Fruit fly (Drosophila melanogaster) whole organism, adult: ENCODE results near the gene CarT.
A peak's percentile ranks its signal among the peaks of the same experiment; 100 is the strongest.

ENCODE experiments used
- CG12768 ChIP-seq: fragments of 200-800 bp; sonication (Bioruptor generic); optimal IDR thresholded peaks from 2 replicates; lab custom pipeline; 2017; ENCODE audit warnings: missing biosample characterization, missing genetic modification characterization, mild to moderate bottlenecking, moderate library complexity, missing genetic modification reagents
- CG14711 ChIP-seq: fragments of 200-800 bp; sonication (Bioruptor generic); optimal IDR thresholded peaks from 2 replicates; lab custom pipeline; 2018; ENCODE audit warnings: missing biosample characterization, mild to moderate bottlenecking, missing genetic modification characterization, moderate library complexity
- CG5204 ChIP-seq: fragments of 200-800 bp; sonication (Bioruptor generic); optimal IDR thresholded peaks from 2 replicates; lab custom pipeline; 2016; ENCODE audit warnings: missing biosample characterization, missing genetic modification characterization
- Clk ChIP-seq: fragments of 200-800 bp; sonication (Bioruptor generic); optimal IDR thresholded peaks from 2 replicates; lab custom pipeline; 2017; ENCODE audit warnings: missing biosample characterization, missing genetic modification characterization
- Crg-1 ChIP-seq: fragments of 200-800 bp; sonication (Bioruptor generic); optimal IDR thresholded peaks from 2 replicates; lab custom pipeline; 2016; ENCODE audit warnings: missing biosample characterization, missing genetic modification characterization
- kay ChIP-seq: fragments of 200-800 bp; sonication (Bioruptor generic); peaks from one replicate; lab custom pipeline; 2016; ENCODE audit warnings: missing biosample characterization, missing genetic modification characterization, borderline replicate concordance
- pad ChIP-seq: fragments of 200-800 bp; sonication (Bioruptor generic); optimal IDR thresholded peaks from 3 replicates; lab custom pipeline; 2017; ENCODE audit warnings: missing biosample characterization, missing genetic modification characterization, mild to moderate bottlenecking, moderate library complexity, missing genetic modification reagents
- tj ChIP-seq: fragments of 200-800 bp; sonication (Bioruptor generic); optimal IDR thresholded peaks from 3 replicates; lab custom pipeline; 2017; ENCODE audit warnings: missing biosample characterization, mild to moderate bottlenecking, missing genetic modification characterization, moderate library complexity

DNA sequence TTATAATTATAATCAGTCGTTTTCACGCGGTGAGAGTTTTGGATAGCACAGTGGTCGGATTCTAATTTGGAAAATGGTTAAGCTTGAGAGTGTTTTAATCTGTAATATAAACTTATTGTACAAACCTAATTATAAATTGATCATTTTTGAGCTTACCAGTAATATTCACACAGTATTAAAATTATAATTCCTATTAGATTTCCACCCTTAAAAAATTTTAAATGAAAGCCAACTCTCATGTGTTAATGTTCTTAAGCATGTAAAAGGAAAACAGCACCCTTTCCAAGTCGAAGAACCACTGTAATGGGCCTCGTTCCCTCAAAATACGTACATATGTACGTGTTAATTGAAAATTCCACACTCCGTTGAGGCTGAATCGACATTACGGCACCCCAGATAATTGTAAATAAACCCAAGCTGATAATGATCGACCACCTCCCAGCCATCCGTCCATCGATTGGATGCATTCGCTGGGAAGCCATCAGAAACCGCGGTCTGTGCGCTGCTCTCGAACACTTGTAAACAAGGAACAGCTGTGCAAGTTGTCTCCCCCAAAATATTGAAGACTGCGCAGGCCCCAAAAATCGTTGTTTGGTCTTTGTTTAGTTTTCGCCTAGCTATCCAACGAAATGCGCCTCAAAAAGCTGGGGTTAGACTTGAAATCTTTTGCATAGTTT lies 29.9 kb upstream of the CarT start:
- TF ChIP-seq Clk (GFP tag; lab: Kevin White, UChicago) (no peak), Crg-1 (GFP tag; lab: Kevin White, UChicago) (no peak), tj (GFP tag; lab: Kevin White, UChicago) (no peak), CG14711 (tag; lab: Kevin White, UChicago) (peak; percentile 53), CG12768 (GFP tag; lab: Kevin White, UChicago) (peak; percentile 54), CG5204 (GFP tag; lab: Kevin White, UChicago) (peak; percentile 16), kay (GFP tag; lab: Kevin White, UChicago) (no peak), pad (no peak)
